Worm (Caenorhabditis elegans) whole organism, early embryonic: ENCODE results near the gene T24D5.3.

Experiments
- hmbx-1 ChIP-seq: sonication (generic microtip); optimal IDR thresholded peaks from 2 replicates; lab custom pipeline; 2016; ENCODE audit warnings: mild to moderate bottlenecking, missing genetic modification characterization, missing compliant biosample characterization
- tbx-11 ChIP-seq: fragments of 200-800 bp; sonication (Bioruptor generic); IDR thresholded peaks from 2 replicates; pipeline ENCODE4 v1.3.6; 2022; ENCODE audit warnings: missing genetic modification characterization, missing compliant biosample characterization

DNA sequence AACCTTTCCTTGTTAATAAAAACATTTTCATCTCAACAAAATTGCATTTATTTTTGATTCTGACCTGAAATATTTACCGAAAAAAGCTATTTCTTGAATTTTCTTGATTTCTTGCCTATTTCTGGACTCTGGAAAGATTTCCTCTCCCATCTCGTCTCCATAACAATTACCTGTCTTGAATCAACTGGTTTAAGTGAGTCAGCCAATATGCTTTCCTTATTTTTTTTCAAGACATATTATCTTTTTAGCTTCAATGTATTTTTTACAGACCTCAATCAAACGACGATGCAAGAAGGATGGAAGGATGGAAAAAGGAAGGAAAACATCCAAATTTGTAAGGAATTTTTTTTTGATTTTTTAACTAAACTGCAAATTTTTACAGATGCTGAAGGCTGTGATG is 22.7 kb downstream of the T24D5.3 start:
- TF ChIP-seq hmbx-1 (tag; lab: Kevin White, UChicago) (no peak), tbx-11 (GFP tag; lab: Robert Waterston, UW) (no peak)
